Worm (Caenorhabditis elegans) whole organism, late embryonic: ENCODE results near the gene K08E7.6.

Experiments used
- C08G9.2 ChIP-seq: sonication (generic microtip); optimal IDR thresholded peaks from 2 replicates; lab custom pipeline; 2016; ENCODE audit warnings: mild to moderate bottlenecking, missing genetic modification characterization, moderate library complexity, missing compliant biosample characterization
- F13H6.1 ChIP-seq: sonication (generic microtip); optimal IDR thresholded peaks from 2 replicates; lab custom pipeline; 2016; ENCODE audit warnings: missing genetic modification characterization, missing compliant biosample characterization
- T23F11.4 ChIP-seq: fragments of 200-800 bp; sonication (Bioruptor generic); optimal IDR thresholded peaks from 2 replicates; lab custom pipeline; 2018; ENCODE audit warnings: mild to moderate bottlenecking, missing genetic modification characterization, missing compliant biosample characterization
- Y22D7AL.16 ChIP-seq: sonication (generic microtip); optimal IDR thresholded peaks from 2 replicates; lab custom pipeline; 2016; ENCODE audit warnings: missing genetic modification characterization, missing compliant biosample characterization
- ahr-1 ChIP-seq: sonication (generic microtip); optimal IDR thresholded peaks from 2 replicates; lab custom pipeline; 2016; ENCODE audit warnings: missing genetic modification characterization, missing compliant biosample characterization
- ama-1 ChIP-seq: fragments of 150-350 bp; optimal IDR thresholded peaks from 2 replicates; lab custom pipeline; 2014
- ceh-14 ChIP-seq: sonication (generic microtip); optimal IDR thresholded peaks from 2 replicates; lab custom pipeline; 2016; ENCODE audit warnings: missing genotype, missing genetic modification characterization, missing compliant biosample characterization
- ceh-18 ChIP-seq: sonication (generic microtip); optimal IDR thresholded peaks from 2 replicates; lab custom pipeline; 2016; ENCODE audit warnings: missing genetic modification characterization, missing compliant biosample characterization
- ceh-19 ChIP-seq: fragments of 200-800 bp; sonication (Bioruptor generic); optimal IDR thresholded peaks from 2 replicates; lab custom pipeline; 2018; ENCODE audit warnings: mild to moderate bottlenecking, missing genetic modification characterization, missing compliant biosample characterization
- ceh-2 ChIP-seq: sonication (generic microtip); optimal IDR thresholded peaks from 2 replicates; lab custom pipeline; 2016; ENCODE audit warnings: missing genotype, missing genetic modification characterization, missing compliant biosample characterization
- ceh-22 ChIP-seq: sonication (generic microtip); optimal IDR thresholded peaks from 2 replicates; lab custom pipeline; 2017; ENCODE audit warnings: missing biosample characterization, missing genetic modification characterization
- ceh-24 ChIP-seq: sonication (generic microtip); optimal IDR thresholded peaks from 2 replicates; lab custom pipeline; 2016; ENCODE audit warnings: mild to moderate bottlenecking, missing genetic modification characterization, missing compliant biosample characterization
- ceh-30 ChIP-seq: fragments of 150-350 bp; optimal IDR thresholded peaks from 2 replicates; lab custom pipeline; 2014; ENCODE audit warnings: missing biosample characterization, missing genetic modification characterization
- ceh-31 ChIP-seq: sonication (generic microtip); optimal IDR thresholded peaks from 2 replicates; lab custom pipeline; 2016; ENCODE audit warnings: missing genetic modification characterization, missing compliant biosample characterization
- ceh-34 ChIP-seq: sonication (generic microtip); optimal IDR thresholded peaks from 2 replicates; lab custom pipeline; 2016; ENCODE audit warnings: mild to moderate bottlenecking, missing genetic modification characterization, missing compliant biosample characterization
- ceh-45 ChIP-seq: fragments of 200-800 bp; sonication (Bioruptor generic); IDR thresholded peaks from 2 replicates; pipeline ENCODE4 v1.3.6; 2022; ENCODE audit warnings: missing genetic modification reagents, missing genetic modification characterization, missing compliant biosample characterization
- ceh-48 ChIP-seq: sonication (generic microtip); optimal IDR thresholded peaks from 2 replicates; lab custom pipeline; 2016; ENCODE audit warnings: missing genetic modification characterization, inconsistent platforms, missing compliant biosample characterization
- ceh-6 ChIP-seq: fragments of 200-800 bp; sonication (Bioruptor generic); optimal IDR thresholded peaks from 2 replicates; lab custom pipeline; 2018; ENCODE audit warnings: mild to moderate bottlenecking, missing genetic modification characterization, missing compliant biosample characterization
- ceh-9 ChIP-seq: sonication (generic microtip); optimal IDR thresholded peaks from 2 replicates; lab custom pipeline; 2016; ENCODE audit warnings: mild to moderate bottlenecking, missing genetic modification characterization, inconsistent platforms, missing compliant biosample characterization
- che-1 ChIP-seq: sonication (generic microtip); optimal IDR thresholded peaks from 2 replicates; lab custom pipeline; 2016; ENCODE audit warnings: mild to moderate bottlenecking, missing genetic modification characterization, missing compliant biosample characterization
- dmd-4 ChIP-seq: sonication (generic microtip); optimal IDR thresholded peaks from 2 replicates; lab custom pipeline; 2016; ENCODE audit warnings: borderline replicate concordance, missing genetic modification characterization, missing compliant biosample characterization
- dve-1 ChIP-seq: sonication (generic microtip); optimal IDR thresholded peaks from 2 replicates; lab custom pipeline; 2017; ENCODE audit warnings: antibody characterized with exemption, mild to moderate bottlenecking, missing genetic modification characterization, missing compliant biosample characterization
- elt-2 ChIP-seq: sonication (generic microtip); optimal IDR thresholded peaks from 2 replicates; lab custom pipeline; 2016; ENCODE audit warnings: missing genetic modification reagents, missing genetic modification characterization, missing compliant biosample characterization
- elt-4 ChIP-seq: sonication (generic microtip); optimal IDR thresholded peaks from 2 replicates; lab custom pipeline; 2016; ENCODE audit warnings: missing genetic modification characterization, missing compliant biosample characterization
- eyg-1 ChIP-seq: sonication (generic microtip); optimal IDR thresholded peaks from 2 replicates; lab custom pipeline; 2016; ENCODE audit warnings: missing genotype, missing genetic modification characterization, missing compliant biosample characterization
- fax-1 ChIP-seq: sonication (generic microtip); optimal IDR thresholded peaks from 2 replicates; lab custom pipeline; 2016; ENCODE audit warnings: missing genotype, missing genetic modification characterization, missing compliant biosample characterization
- fkh-6 ChIP-seq: sonication (generic microtip); optimal IDR thresholded peaks from 2 replicates; lab custom pipeline; 2016; ENCODE audit warnings: missing genetic modification characterization, missing compliant biosample characterization
- hlh-15 ChIP-seq: sonication (generic microtip); optimal IDR thresholded peaks from 2 replicates; lab custom pipeline; 2016; ENCODE audit warnings: missing genetic modification characterization, missing compliant biosample characterization
- hlh-30 ChIP-seq: sonication (generic microtip); optimal IDR thresholded peaks from 2 replicates; lab custom pipeline; 2017; ENCODE audit warnings: antibody characterized with exemption, missing genetic modification characterization, missing compliant biosample characterization; ENCODE audit not compliant: insufficient read depth
- hlh-6 ChIP-seq: sonication (generic microtip); optimal IDR thresholded peaks from 2 replicates; lab custom pipeline; 2016; ENCODE audit warnings: missing genotype, missing genetic modification characterization, missing compliant biosample characterization
- hlh-8 ChIP-seq: sonication (generic microtip); optimal IDR thresholded peaks from 2 replicates; lab custom pipeline; 2016; ENCODE audit warnings: missing genotype, missing genetic modification characterization, missing compliant biosample characterization
- lin-11 ChIP-seq: fragments of 200-800 bp; sonication (Bioruptor generic); optimal IDR thresholded peaks from 2 replicates; lab custom pipeline; 2018; ENCODE audit warnings: mild to moderate bottlenecking, missing genetic modification characterization, missing compliant biosample characterization
- mec-3 ChIP-seq: sonication (generic microtip); optimal IDR thresholded peaks from 2 replicates; lab custom pipeline; 2016; ENCODE audit warnings: borderline replicate concordance, missing genetic modification characterization, missing compliant biosample characterization
- nfya-1 ChIP-seq: sonication (generic microtip); optimal IDR thresholded peaks from 2 replicates; lab custom pipeline; 2017; ENCODE audit warnings: missing genetic modification characterization, mild to moderate bottlenecking, missing compliant biosample characterization, antibody characterized with exemption, moderate library complexity
- nhr-11 ChIP-seq: fragments of 150-350 bp; optimal IDR thresholded peaks from 2 replicates; lab custom pipeline; 2014; ENCODE audit warnings: missing biosample characterization, missing genetic modification characterization
- odd-2 ChIP-seq: sonication (generic microtip); optimal IDR thresholded peaks from 2 replicates; lab custom pipeline; 2017; ENCODE audit warnings: antibody characterized with exemption, mild to moderate bottlenecking, missing genetic modification characterization, missing compliant biosample characterization
- pag-3 ChIP-seq: sonication (generic microtip); optimal IDR thresholded peaks from 2 replicates; lab custom pipeline; 2016; ENCODE audit warnings: missing compliant biosample characterization, missing genetic modification characterization, borderline replicate concordance
- pax-1 ChIP-seq: fragments of 150-350 bp; optimal IDR thresholded peaks from 2 replicates; lab custom pipeline; 2014; ENCODE audit warnings: missing biosample characterization, missing genetic modification characterization
- pqm-1 ChIP-seq: sonication (generic microtip); optimal IDR thresholded peaks from 2 replicates; lab custom pipeline; 2016; ENCODE audit warnings: missing genetic modification characterization, missing compliant biosample characterization
- pros-1 ChIP-seq: fragments of 150-350 bp; optimal IDR thresholded peaks from 2 replicates; lab custom pipeline; 2014; ENCODE audit warnings: missing biosample characterization, missing genetic modification reagents, missing genetic modification characterization
- ref-2 ChIP-seq: sonication (generic microtip); optimal IDR thresholded peaks from 2 replicates; lab custom pipeline; 2016; ENCODE audit warnings: missing genetic modification characterization, missing compliant biosample characterization
- rnt-1 ChIP-seq: sonication (generic microtip); optimal IDR thresholded peaks from 2 replicates; lab custom pipeline; 2016; ENCODE audit warnings: missing genetic modification characterization, missing compliant biosample characterization
- sdc-2 ChIP-seq: sonication (generic microtip); optimal IDR thresholded peaks from 2 replicates; lab custom pipeline; 2016; ENCODE audit warnings: missing genotype, missing genetic modification characterization, missing compliant biosample characterization
- syd-9 ChIP-seq: sonication (generic microtip); optimal IDR thresholded peaks from 2 replicates; lab custom pipeline; 2016; ENCODE audit warnings: mild to moderate bottlenecking, missing genetic modification characterization, moderate library complexity, missing compliant biosample characterization
- tbx-7 ChIP-seq: sonication (generic microtip); optimal IDR thresholded peaks from 2 replicates; lab custom pipeline; 2016; ENCODE audit warnings: missing genotype, missing genetic modification characterization, missing compliant biosample characterization
- ttx-3 ChIP-seq: sonication (generic microtip); optimal IDR thresholded peaks from 2 replicates; lab custom pipeline; 2016; ENCODE audit warnings: missing genetic modification reagents, missing genetic modification characterization, missing compliant biosample characterization
- unc-42 ChIP-seq: sonication (generic microtip); optimal IDR thresholded peaks from 2 replicates; lab custom pipeline; 2016; ENCODE audit warnings: missing genotype, missing genetic modification characterization, missing compliant biosample characterization
- unc-55 ChIP-seq: sonication (generic microtip); optimal IDR thresholded peaks from 2 replicates; lab custom pipeline; 2017; ENCODE audit warnings: missing biosample characterization, missing genetic modification reagents, missing genetic modification characterization
- zip-5 ChIP-seq: sonication (generic microtip); optimal IDR thresholded peaks from 2 replicates; lab custom pipeline; 2016; ENCODE audit warnings: missing genetic modification characterization, missing compliant biosample characterization
- ztf-16 ChIP-seq: sonication (generic microtip); optimal IDR thresholded peaks from 2 replicates; lab custom pipeline; 2017; ENCODE audit warnings: missing genetic modification characterization, missing compliant biosample characterization

The K08E7.6 gene

DNA sequence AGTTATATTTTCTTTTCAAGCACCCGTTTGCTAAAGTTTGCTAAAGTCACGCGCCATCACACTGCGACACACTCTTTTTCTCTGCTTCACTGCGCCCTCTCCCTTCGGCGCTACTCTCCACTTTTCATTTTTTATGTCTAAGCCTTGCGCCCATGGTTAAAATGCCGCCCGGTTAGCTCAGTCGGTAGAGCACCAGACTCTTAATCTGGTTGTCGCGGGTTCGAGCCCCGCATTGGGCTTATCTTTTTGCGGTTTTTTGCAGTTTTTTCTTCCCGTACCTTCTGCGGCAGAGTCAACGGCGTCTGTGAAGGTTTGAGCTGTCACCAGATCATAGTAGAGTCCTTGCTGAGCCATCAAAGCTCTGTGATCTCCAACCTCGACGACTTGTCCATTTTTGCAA lies 13.6 kb upstream of the K08E7.6 start (continued):
- TF ChIP-seq odd-2 (tag; lab: Kevin White, UChicago) (no peak), nfya-1 (tag; lab: Kevin White, UChicago) (peak; percentile 57), unc-55 (GFP tag; lab: Kevin White, UChicago) (no peak), ceh-6 (GFP tag; lab: Kevin White, UChicago) (peak; percentile 69), ztf-16 (peak; percentile 25), pqm-1 (peak; percentile 90), hlh-30 (tag; lab: Kevin White, UChicago) (peak; percentile 83), tbx-7 (tag; lab: Kevin White, UChicago) (peak; percentile 17), Y22D7AL.16 (tag; lab: Kevin White, UChicago) (peak; percentile 66), lin-11 (tag; lab: Kevin White, UChicago) (peak; percentile 59), unc-42 (peak; percentile 73), ceh-19 (GFP tag; lab: Kevin White, UChicago) (peak; percentile 77), ceh-24 (tag; lab: Kevin White, UChicago) (peak; percentile 49), ceh-14 (tag; lab: Kevin White, UChicago) (peak; percentile 89), ceh-48 (tag; lab: Kevin White, UChicago) (peak; percentile 34), hlh-6 (peak; percentile 64), sdc-2 (tag; lab: Kevin White, UChicago) (peak; percentile 57), hlh-15 (peak; percentile 25), dmd-4 (tag; lab: Kevin White, UChicago) (peak; percentile 31), pros-1 (tag; lab: Kevin White, UChicago) (no peak), rnt-1 (tag; lab: Kevin White, UChicago) (peak; percentile 92), elt-4 (tag; lab: Kevin White, UChicago) (no peak), ceh-31 (tag; lab: Kevin White, UChicago) (peak; percentile 65), hlh-8 (tag; lab: Kevin White, UChicago) (peak; percentile 41), che-1 (tag; lab: Kevin White, UChicago) (peak; percentile 66), zip-5 (tag; lab: Kevin White, UChicago) (peak; percentile 79), fax-1 (tag; lab: Kevin White, UChicago) (peak; percentile 57), ceh-18 (tag; lab: Kevin White, UChicago) (peak; percentile 87), elt-2 (tag; lab: Kevin White, UChicago) (no peak), mec-3 (tag; lab: Kevin White, UChicago) (peak; percentile 50), ceh-30 (tag; lab: Kevin White, UChicago) (no peak), eyg-1 (tag; lab: Kevin White, UChicago) (no peak), ceh-34 (tag; lab: Kevin White, UChicago) (peak; percentile 40), syd-9 (tag; lab: Kevin White, UChicago) (peak; percentile 68), ceh-9 (tag; lab: Kevin White, UChicago) (peak; percentile 59), dve-1 (peak; percentile 60), F13H6.1 (tag; lab: Kevin White, UChicago) (peak; percentile 83), fkh-6 (tag; lab: Kevin White, UChicago) (peak; percentile 68), ref-2 (tag; lab: Kevin White, UChicago) (peak; percentile 47), nhr-11 (tag; lab: Kevin White, UChicago) (no peak), ama-1 (lab: Kevin White, UChicago) (no peak), pax-1 (tag; lab: Kevin White, UChicago) (no peak), ahr-1 (tag; lab: Kevin White, UChicago) (no peak), ceh-2 (peak; percentile 54), pag-3 (tag; lab: Kevin White, UChicago) (peak; percentile 49), T23F11.4 (GFP tag; lab: Kevin White, UChicago) (peak; percentile 74), ttx-3 (tag; lab: Kevin White, UChicago) (no peak), C08G9.2 (tag; lab: Kevin White, UChicago) (peak; percentile 70), ceh-45 (GFP tag; lab: Robert Waterston, UW) (peak; percentile 92), ceh-22 (no peak)
